Worm (Caenorhabditis elegans) whole organism, early embryonic: ENCODE data around the gene C27H5.6.

Experiments used
- B0310.2 ChIP-seq: sonication (generic microtip); optimal IDR thresholded peaks from 2 replicates; lab custom pipeline; 2016; ENCODE audit warnings: mild to moderate bottlenecking, missing genetic modification characterization, missing compliant biosample characterization
- F13C5.2 ChIP-seq: sonication (generic microtip); optimal IDR thresholded peaks from 2 replicates; lab custom pipeline; 2017; ENCODE audit warnings: mild to moderate bottlenecking, missing genetic modification characterization, inconsistent platforms, missing compliant biosample characterization
- aly-1 ChIP-seq: sonication (generic microtip); optimal IDR thresholded peaks from 2 replicates; lab custom pipeline; 2016; ENCODE audit warnings: missing genetic modification characterization, missing compliant biosample characterization
- ama-1 ChIP-seq: fragments of 150-350 bp; optimal IDR thresholded peaks from 2 replicates; lab custom pipeline; 2014
- ceh-13 ChIP-seq: fragments of 200-800 bp; sonication (Bioruptor generic); optimal IDR thresholded peaks from 2 replicates; lab custom pipeline; 2018; ENCODE audit warnings: mild to moderate bottlenecking, missing genetic modification characterization, missing compliant biosample characterization
- ceh-36 ChIP-seq: sonication (generic microtip); optimal IDR thresholded peaks from 2 replicates; lab custom pipeline; 2016; ENCODE audit warnings: missing genetic modification characterization, inconsistent platforms, missing compliant biosample characterization
- ets-7 ChIP-seq: sonication (generic microtip); optimal IDR thresholded peaks from 2 replicates; lab custom pipeline; 2016; ENCODE audit warnings: missing genotype, missing genetic modification characterization, missing compliant biosample characterization
- flt-1 ChIP-seq: fragments of 200-800 bp; sonication (Bioruptor generic); IDR thresholded peaks from 2 replicates; pipeline ENCODE4 v1.3.6; 2022; ENCODE audit warnings: missing genetic modification characterization, missing compliant biosample characterization
- hmbx-1 ChIP-seq: sonication (generic microtip); optimal IDR thresholded peaks from 2 replicates; lab custom pipeline; 2016; ENCODE audit warnings: mild to moderate bottlenecking, missing genetic modification characterization, missing compliant biosample characterization
- hmg-4 ChIP-seq: fragments of 200-800 bp; sonication (Bioruptor generic); optimal IDR thresholded peaks from 2 replicates; lab custom pipeline; 2018; ENCODE audit warnings: mild to moderate bottlenecking, missing genetic modification characterization, missing compliant biosample characterization
- hnd-1 ChIP-seq: sonication (generic microtip); optimal IDR thresholded peaks from 2 replicates; lab custom pipeline; 2016; ENCODE audit warnings: missing genetic modification characterization, missing compliant biosample characterization
- pes-1 ChIP-seq: fragments of 200-800 bp; sonication (Bioruptor generic); IDR thresholded peaks from 2 replicates; pipeline ENCODE4 v1.3.6; 2022; ENCODE audit warnings: missing genetic modification reagents, missing genetic modification characterization, missing compliant biosample characterization
- scrt-1 ChIP-seq: fragments of 200-800 bp; sonication (Bioruptor generic); IDR thresholded peaks from 2 replicates; pipeline ENCODE4 v1.3.6; 2022; ENCODE audit warnings: missing genetic modification characterization, missing compliant biosample characterization
- sea-1 ChIP-seq: fragments of 200-800 bp; sonication (Bioruptor generic); conservative IDR thresholded peaks from 2 replicates; pipeline ENCODE4 v1.3.6; 2022; ENCODE audit warnings: missing genetic modification characterization, missing compliant biosample characterization
- tbx-11 ChIP-seq: fragments of 200-800 bp; sonication (Bioruptor generic); IDR thresholded peaks from 2 replicates; pipeline ENCODE4 v1.3.6; 2022; ENCODE audit warnings: missing genetic modification characterization, missing compliant biosample characterization
- tbx-37 ChIP-seq: fragments of 200-800 bp; sonication (Bioruptor generic); conservative IDR thresholded peaks from 2 replicates; pipeline ENCODE4 v1.3.6; 2022; ENCODE audit warnings: missing genetic modification reagents, missing genetic modification characterization, missing compliant biosample characterization
- tra-4 ChIP-seq: sonication (generic microtip); optimal IDR thresholded peaks from 2 replicates; lab custom pipeline; 2017; ENCODE audit warnings: missing genetic modification characterization, missing compliant biosample characterization

Gene C27H5.6

ce11 chrII:7204951-7205350, 17.9 kb upstream of the C27H5.6 start, which contains the start of gene srd-58:
TSS of gene srd-58 (minus strand) at chrII:7205051.
- TF ChIP-seq B0310.2: no peak
- no peak for TF ChIP-seq ets-7 (tag; lab: Kevin White, UChicago)
- TF ChIP-seq ama-1: no peak
- no peak for TF ChIP-seq hmg-4 (GFP tag; lab: Kevin White, UChicago)
- TF ChIP-seq tbx-11 (GFP tag; lab: Robert Waterston, UW): no peak
- TF ChIP-seq flt-1: no peak
- no peak for TF ChIP-seq ceh-13 (GFP tag; lab: Kevin White, UChicago)
- TF ChIP-seq scrt-1 (GFP tag; lab: Robert Waterston, UW): no peak
- TF ChIP-seq tra-4 (tag; lab: Kevin White, UChicago): no peak
- no peak for TF ChIP-seq ceh-36 (tag; lab: Kevin White, UChicago)
- no peak for TF ChIP-seq hmbx-1 (tag; lab: Kevin White, UChicago)
- no peak for TF ChIP-seq sea-1 (GFP tag; lab: Robert Waterston, UW)
- no peak for TF ChIP-seq F13C5.2 (tag; lab: Kevin White, UChicago)
- TF ChIP-seq pes-1: no peak
- TF ChIP-seq tbx-37 (GFP tag; lab: Robert Waterston, UW): no peak
- no peak for TF ChIP-seq hnd-1 (tag; lab: Kevin White, UChicago)
- no peak for TF ChIP-seq aly-1

- TF ChIP-seq hmbx-1 (tag; lab: Kevin White, UChicago) (no peak), ceh-36 (tag; lab: Kevin White, UChicago) (no peak), flt-1 (no peak), B0310.2 (no peak), tbx-37 (GFP tag; lab: Robert Waterston, UW) (no peak), tra-4 (tag; lab: Kevin White, UChicago) (no peak), tbx-11 (GFP tag; lab: Robert Waterston, UW) (no peak), F13C5.2 (tag; lab: Kevin White, UChicago) (no peak), hmg-4 (GFP tag; lab: Kevin White, UChicago) (no peak), ama-1 (no peak), hnd-1 (tag; lab: Kevin White, UChicago) (no peak), aly-1 (no peak), ets-7 (tag; lab: Kevin White, UChicago) (no peak), sea-1 (GFP tag; lab: Robert Waterston, UW) (no peak), pes-1 (no peak), scrt-1 (GFP tag; lab: Robert Waterston, UW) (no peak), ceh-13 (GFP tag; lab: Kevin White, UChicago) (no peak)
Observed at ce11 chrII:7203110-7203509, 16.1 kb upstream of the C27H5.6 start, which contains the start of gene srd-56. TSS of gene srd-56 (minus strand) at chrII:7203210.

ce11 chrII:7200051-7200599, 13.1 kb upstream of the C27H5.6 start, which contains the start of gene pcrg-1:
TSS of gene pcrg-1 (plus strand) at chrII:7200549.
- peak; percentile 85 for TF ChIP-seq ceh-36 (tag; lab: Kevin White, UChicago)
- peak; percentile 89 for TF ChIP-seq aly-1
- peak; percentile 92 for TF ChIP-seq tbx-37 (GFP tag; lab: Robert Waterston, UW)
- peak; percentile 83 for TF ChIP-seq tra-4 (tag; lab: Kevin White, UChicago)
- peak; percentile 90 for TF ChIP-seq ceh-13 (GFP tag; lab: Kevin White, UChicago)
- peak; percentile 90 for TF ChIP-seq scrt-1 (GFP tag; lab: Robert Waterston, UW)
- TF ChIP-seq F13C5.2 (tag; lab: Kevin White, UChicago): peak; percentile 94
- TF ChIP-seq sea-1 (GFP tag; lab: Robert Waterston, UW): peak; percentile 93
- TF ChIP-seq pes-1: peak; percentile 93
- peak; percentile 99 for TF ChIP-seq hmg-4 (GFP tag; lab: Kevin White, UChicago)
- TF ChIP-seq hnd-1 (tag; lab: Kevin White, UChicago): peak; percentile 75
- TF ChIP-seq B0310.2: peak; percentile 85
- peak; percentile 62 for TF ChIP-seq hmbx-1 (tag; lab: Kevin White, UChicago)
- no peak for TF ChIP-seq ama-1
- peak; percentile 89 for TF ChIP-seq flt-1
- TF ChIP-seq tbx-11 (GFP tag; lab: Robert Waterston, UW): peak; percentile 93
- peak; percentile 82 for TF ChIP-seq ets-7 (tag; lab: Kevin White, UChicago)

ce11 chrII:7199308-7199707, 12.3 kb upstream of the C27H5.6 start, which contains the start of gene E04F6.6:
TSS of gene E04F6.6 (minus strand) at chrII:7199565.
- no peak for TF ChIP-seq tbx-37 (GFP tag; lab: Robert Waterston, UW)

ce11 chrII:7197434-7197833, 10.4 kb upstream of the C27H5.6 start:
- no peak for TF ChIP-seq hmg-4 (GFP tag; lab: Kevin White, UChicago)
- TF ChIP-seq F13C5.2 (tag; lab: Kevin White, UChicago): no peak
- TF ChIP-seq aly-1: no peak
- no peak for TF ChIP-seq scrt-1 (GFP tag; lab: Robert Waterston, UW)
- TF ChIP-seq hnd-1 (tag; lab: Kevin White, UChicago): no peak
- TF ChIP-seq ets-7 (tag; lab: Kevin White, UChicago): no peak
- no peak for TF ChIP-seq ceh-36 (tag; lab: Kevin White, UChicago)
- TF ChIP-seq ama-1: no peak

- TF ChIP-seq scrt-1 (GFP tag; lab: Robert Waterston, UW) (no peak), flt-1 (no peak), F13C5.2 (tag; lab: Kevin White, UChicago) (no peak), hmg-4 (GFP tag; lab: Kevin White, UChicago) (no peak), hmbx-1 (tag; lab: Kevin White, UChicago) (no peak), hnd-1 (tag; lab: Kevin White, UChicago) (no peak), pes-1 (no peak), ceh-13 (GFP tag; lab: Kevin White, UChicago) (no peak), tbx-37 (GFP tag; lab: Robert Waterston, UW) (no peak), aly-1 (no peak), ama-1 (no peak), tbx-11 (GFP tag; lab: Robert Waterston, UW) (no peak), ceh-36 (tag; lab: Kevin White, UChicago) (no peak), B0310.2 (no peak), sea-1 (GFP tag; lab: Robert Waterston, UW) (no peak), ets-7 (tag; lab: Kevin White, UChicago) (no peak)
Observed at ce11 chrII:7196040-7196439, 9.0 kb upstream of the C27H5.6 start, which contains the start of gene maoc-1. TSS of gene maoc-1 (plus strand) at chrII:7196276.

ce11 chrII:7195541-7195940, 8.5 kb upstream of the C27H5.6 start, which contains the start of gene acdh-12:
TSS of gene acdh-12 (minus strand) at chrII:7195641.
- TF ChIP-seq ceh-36 (tag; lab: Kevin White, UChicago) (no peak), tra-4 (tag; lab: Kevin White, UChicago) (no peak), tbx-37 (GFP tag; lab: Robert Waterston, UW) (no peak), ceh-13 (GFP tag; lab: Kevin White, UChicago) (no peak), scrt-1 (GFP tag; lab: Robert Waterston, UW) (no peak), hmbx-1 (tag; lab: Kevin White, UChicago) (no peak), F13C5.2 (tag; lab: Kevin White, UChicago) (no peak), aly-1 (no peak), B0310.2 (no peak), sea-1 (GFP tag; lab: Robert Waterston, UW) (no peak), ama-1 (no peak), ets-7 (tag; lab: Kevin White, UChicago) (no peak), hmg-4 (GFP tag; lab: Kevin White, UChicago) (no peak), hnd-1 (tag; lab: Kevin White, UChicago) (no peak), flt-1 (no peak), pes-1 (no peak), tbx-11 (GFP tag; lab: Robert Waterston, UW) (no peak)
